Worm (Caenorhabditis elegans) whole organism, L2 larva: Measurements from ENCODE around the gene C47E12.2.
"Not testable (repeated sequence)": the region's sequence is repeated elsewhere in the genome, so short reads cannot be mapped to it uniquely, and the experiment has no call there.

ENCODE experiments used
- F13H6.1 ChIP-seq: sonication (generic microtip); optimal IDR thresholded peaks from 2 replicates; lab custom pipeline; 2016; ENCODE audit warnings: missing genetic modification characterization, missing compliant biosample characterization
- R02D3.7 ChIP-seq: fragments of 150-350 bp; optimal IDR thresholded peaks from 2 replicates; lab custom pipeline; 2014; ENCODE audit warnings: missing biosample characterization, missing genetic modification characterization
- ZK546.5 ChIP-seq: sonication (generic microtip); optimal IDR thresholded peaks from 2 replicates; lab custom pipeline; 2017; ENCODE audit warnings: missing biosample characterization, missing genetic modification characterization
- ama-1 ChIP-seq: fragments of 150-350 bp; optimal IDR thresholded peaks from 2 replicates; lab custom pipeline; 2018; ENCODE audit warnings: inconsistent platforms
- ceh-16 ChIP-seq: fragments of 150-350 bp; optimal IDR thresholded peaks from 2 replicates; lab custom pipeline; 2014; ENCODE audit warnings: missing biosample characterization, missing genetic modification characterization
- ceh-82 ChIP-seq: fragments of 150-350 bp; optimal IDR thresholded peaks from 2 replicates; lab custom pipeline; 2014; ENCODE audit warnings: missing biosample characterization, missing genetic modification characterization
- crh-2 ChIP-seq: sonication (generic microtip); optimal IDR thresholded peaks from 2 replicates; lab custom pipeline; 2017; ENCODE audit warnings: missing biosample characterization, missing genetic modification characterization
- egl-27 ChIP-seq: sonication (generic microtip); optimal IDR thresholded peaks from 3 replicates; lab custom pipeline; 2017; ENCODE audit warnings: missing biosample characterization, missing genetic modification reagents, missing genetic modification characterization
- gmeb-1 ChIP-seq: fragments of 150-350 bp; optimal IDR thresholded peaks from 2 replicates; lab custom pipeline; 2014; ENCODE audit warnings: missing biosample characterization, missing genetic modification characterization
- lin-11 ChIP-seq: fragments of 150-350 bp; sonication (generic microtip); optimal IDR thresholded peaks from 2 replicates; lab custom pipeline; 2014; ENCODE audit warnings: missing biosample characterization, missing genetic modification characterization, inconsistent platforms, mixed read lengths
- lin-13 ChIP-seq: fragments of 150-350 bp; optimal IDR thresholded peaks from 2 replicates; lab custom pipeline; 2014; ENCODE audit warnings: missing biosample characterization, missing genetic modification reagents, missing genetic modification characterization
- lin-39 ChIP-seq: fragments of 150-350 bp; optimal IDR thresholded peaks from 2 replicates; lab custom pipeline; 2014; ENCODE audit warnings: missing biosample characterization, missing genetic modification reagents, missing genetic modification characterization
- lsy-2 ChIP-seq, 2 experiments: fragments of 150-350 bp in 1 of 2; sonication (generic microtip) in 1 of 2; optimal IDR thresholded peaks; 2 replicates each; lab custom pipeline; 2014 to 2017; ENCODE audit warnings: missing biosample characterization in 2 of 2, missing genetic modification characterization in 2 of 2
- mab-5 ChIP-seq: fragments of 150-350 bp; optimal IDR thresholded peaks from 2 replicates; lab custom pipeline; 2014; ENCODE audit warnings: missing biosample characterization, missing genetic modification characterization
- nhr-11 ChIP-seq: fragments of 150-350 bp; optimal IDR thresholded peaks from 2 replicates; lab custom pipeline; 2014; ENCODE audit warnings: missing biosample characterization, missing genetic modification characterization
- nhr-12 ChIP-seq: fragments of 150-350 bp; optimal IDR thresholded peaks from 2 replicates; lab custom pipeline; 2014; ENCODE audit warnings: missing biosample characterization, missing genetic modification characterization
- nhr-21 ChIP-seq: fragments of 150-350 bp; optimal IDR thresholded peaks from 2 replicates; lab custom pipeline; 2014; ENCODE audit warnings: missing biosample characterization, missing genetic modification characterization
- nhr-23 ChIP-seq: fragments of 150-350 bp; optimal IDR thresholded peaks from 2 replicates; lab custom pipeline; 2014; ENCODE audit warnings: missing biosample characterization, missing genetic modification reagents, missing genetic modification characterization
- nhr-25 ChIP-seq: fragments of 150-350 bp; sonication (generic microtip); optimal IDR thresholded peaks from 3 replicates; lab custom pipeline; 2014; ENCODE audit warnings: missing biosample characterization, missing genetic modification characterization
- nhr-6 ChIP-seq: fragments of 150-350 bp; optimal IDR thresholded peaks from 2 replicates; lab custom pipeline; 2014; ENCODE audit warnings: missing biosample characterization, missing genetic modification characterization
- nhr-77 ChIP-seq: fragments of 150-350 bp; optimal IDR thresholded peaks from 2 replicates; lab custom pipeline; 2014; ENCODE audit warnings: missing biosample characterization, missing genetic modification characterization
- peb-1 ChIP-seq: fragments of 150-350 bp; optimal IDR thresholded peaks from 2 replicates; lab custom pipeline; 2014; ENCODE audit warnings: missing biosample characterization, missing genetic modification characterization
- sem-4 ChIP-seq: fragments of 150-350 bp; optimal IDR thresholded peaks from 2 replicates; lab custom pipeline; 2014; ENCODE audit warnings: missing biosample characterization, missing genetic modification reagents, missing genetic modification characterization
- skn-1 ChIP-seq: sonication (generic microtip); optimal IDR thresholded peaks from 2 replicates; lab custom pipeline; 2017; ENCODE audit warnings: missing biosample characterization, missing genetic modification characterization
- sma-3 ChIP-seq: sonication (generic microtip); optimal IDR thresholded peaks from 2 replicates; lab custom pipeline; 2016; ENCODE audit warnings: missing genetic modification reagents, missing genetic modification characterization, missing compliant biosample characterization
- sma-9 ChIP-seq, 2 experiments: fragments of 150-350 bp in 1 of 2; sonication (generic microtip) in 1 of 2; optimal IDR thresholded peaks; 2 replicates each; lab custom pipeline; 2014 to 2016; ENCODE audit warnings: missing genetic modification characterization in 2 of 2, mild to moderate bottlenecking in 1 of 2, missing biosample characterization in 1 of 2, missing compliant biosample characterization in 1 of 2, missing genetic modification reagents in 1 of 2, moderate library complexity in 1 of 2
- snpc-4 ChIP-seq: fragments of 150-350 bp; optimal IDR thresholded peaks from 2 replicates; lab custom pipeline; 2014; ENCODE audit warnings: missing biosample characterization, missing genetic modification characterization
- unc-39 ChIP-seq: fragments of 150-350 bp; optimal IDR thresholded peaks from 2 replicates; lab custom pipeline; 2014; ENCODE audit warnings: missing biosample characterization, missing genetic modification characterization
- unc-62 ChIP-seq: fragments of 150-350 bp; optimal IDR thresholded peaks from 2 replicates; lab custom pipeline; 2014; ENCODE audit warnings: missing biosample characterization, missing genetic modification reagents, missing genetic modification characterization
- ztf-1 ChIP-seq: fragments of 200-800 bp; sonication (Bioruptor generic); conservative IDR thresholded peaks from 2 replicates; pipeline ENCODE4 v1.3.6; 2022; ENCODE audit warnings: missing genetic modification characterization, missing compliant biosample characterization
- ztf-4 ChIP-seq: fragments of 150-350 bp; optimal IDR thresholded peaks from 2 replicates; lab custom pipeline; 2014; ENCODE audit warnings: missing biosample characterization, missing genetic modification characterization

Gene C47E12.2

ce11 chrIV:10036966-10037365 is 33.7 kb upstream of the C47E12.2 start, which contains the start of gene F44D12.10:
F44D12.10 (minus strand) TSS chrIV:10037066.
- TF ChIP-seq lin-11 (tag; lab: Kevin White, UChicago) (no peak), nhr-77 (no peak), nhr-23 (no peak), peb-1 (tag; lab: Kevin White, UChicago) (no peak), unc-39 (tag; lab: Kevin White, UChicago) (no peak), egl-27 (no peak), sma-3 (GFP tag; lab: Kevin White, UChicago) (no peak), skn-1 (tag; lab: Kevin White, UChicago) (no peak), snpc-4 (tag; lab: Kevin White, UChicago) (no peak)
- TF ChIP-seq, all 48 proteins: peak for 0

- no peak for TF ChIP-seq peb-1 (tag; lab: Kevin White, UChicago)
- no peak for TF ChIP-seq lin-11 (tag; lab: Kevin White, UChicago)
- TF ChIP-seq F13H6.1 (tag; lab: Kevin White, UChicago), result no peak
- no peak for TF ChIP-seq snpc-4 (tag; lab: Kevin White, UChicago)
- TF ChIP-seq nhr-77, result no peak
- TF ChIP-seq ceh-16 (tag; lab: Kevin White, UChicago), result no peak
- no peak for TF ChIP-seq gmeb-1
- no peak for TF ChIP-seq ceh-82
- TF ChIP-seq lsy-2 (tag; optimal IDR thresholded peaks at IDR 0.05; lab: Kevin White, UChicago), result no peak
- TF ChIP-seq crh-2 (tag; lab: Kevin White, UChicago), result no peak
Measured at ce11 chrIV:10033053-10033452, 29.8 kb upstream of the C47E12.2 start, which contains the start of gene F44D12.6. F44D12.6 (plus strand) TSS chrIV:10033353.

DNA sequence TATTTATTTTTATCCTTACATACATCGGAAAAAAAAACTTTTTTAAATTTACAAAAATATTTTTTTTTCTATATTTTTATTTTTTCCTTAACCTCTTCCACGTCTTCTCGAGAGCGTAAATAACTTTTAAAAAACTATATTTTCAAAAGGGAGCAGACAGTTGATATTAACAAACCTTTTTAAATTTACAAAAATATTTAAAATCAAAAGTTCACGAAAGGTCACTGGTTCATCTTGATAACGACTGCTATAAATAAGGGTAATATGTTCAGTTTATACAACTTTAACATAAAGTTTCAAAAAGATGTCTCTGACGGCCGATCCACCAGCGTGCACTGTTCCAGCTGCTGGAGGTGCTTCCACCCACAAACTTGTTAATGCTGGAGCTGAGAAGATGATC is 25.5 kb upstream of the C47E12.2 start, which contains the start of the genes F44D12.16 and msd-2:
Gene F44D12.16, plus strand, starts transcription at position 301 of the 400 bp plus-strand sequence.
Gene msd-2, plus strand, starts transcription at position 305 of the 400 bp plus-strand sequence.
- not testable (repeated sequence) for TF ChIP-seq R02D3.7 (tag; lab: Kevin White, UChicago); unc-62 (GFP tag; lab: Kevin White, UChicago); nhr-11 (tag; lab: Kevin White, UChicago)
- TF ChIP-seq, all 48 proteins: peak for 0; not testable (repeated sequence) for 48

- TF ChIP-seq lsy-2 (tag; optimal IDR thresholded peaks at IDR 0.05; lab: Kevin White, UChicago) (no peak), gmeb-1 (no peak), nhr-12 (tag; lab: Kevin White, UChicago) (no peak), nhr-21 (tag; lab: Kevin White, UChicago) (no peak), snpc-4 (tag; lab: Kevin White, UChicago) (no peak), F13H6.1 (tag; lab: Kevin White, UChicago) (no peak), nhr-25 (tag; lab: Kevin White, UChicago) (no peak), egl-27 (no peak)
Measured at ce11 chrIV:10027566-10027965, 24.3 kb upstream of the C47E12.2 start, which contains the start of gene gipc-2. gipc-2 (minus strand) TSS chrIV:10027666.

ce11 chrIV:10026129-10026528 is 22.8 kb upstream of the C47E12.2 start:
- no peak for TF ChIP-seq nhr-6
- TF ChIP-seq nhr-25 (tag; lab: Kevin White, UChicago), result no peak
- no peak for TF ChIP-seq egl-27
- TF ChIP-seq ZK546.5 (tag; lab: Kevin White, UChicago), result no peak
- TF ChIP-seq ceh-82, result no peak
- TF ChIP-seq sem-4, result no peak
- TF ChIP-seq sma-9 (GFP tag; optimal IDR thresholded peaks at IDR 0.05; lab: Kevin White, UChicago), result no peak
- no peak for TF ChIP-seq sma-9 (tag; optimal IDR thresholded peaks at IDR 0.05; lab: Kevin White, UChicago)
- TF ChIP-seq crh-2 (tag; lab: Kevin White, UChicago), result no peak
- TF ChIP-seq, all 48 proteins: peak for 0

DNA sequence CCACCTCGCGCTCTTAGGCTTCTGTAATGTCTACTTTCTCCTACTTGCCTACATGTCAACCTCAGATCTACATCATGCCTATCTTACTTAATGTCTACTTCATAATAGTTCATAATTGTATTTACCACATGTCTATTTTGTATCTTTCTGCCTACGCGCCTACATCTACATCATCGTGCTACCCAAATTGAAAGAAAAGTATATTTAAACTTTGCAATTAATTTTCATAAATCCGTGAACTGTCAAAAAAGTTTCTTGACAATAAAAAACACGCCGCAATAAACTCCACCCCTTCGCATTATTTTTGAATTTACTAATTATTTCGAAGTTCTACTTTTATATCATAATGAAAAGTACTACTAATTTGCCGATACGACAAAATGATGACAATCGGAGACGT is 19.7 kb upstream of the C47E12.2 start, which contains the start of gene F44D12.8:
Gene F44D12.8, plus strand, starts transcription at position 301 of the 400 bp plus-strand sequence.
- TF ChIP-seq ZK546.5 (tag; lab: Kevin White, UChicago) (no peak), ztf-4 (tag; lab: Kevin White, UChicago) (no peak), sma-3 (GFP tag; lab: Kevin White, UChicago) (no peak), crh-2 (tag; lab: Kevin White, UChicago) (no peak), unc-39 (tag; lab: Kevin White, UChicago) (no peak), nhr-23 (no peak), ztf-1 (no peak), lin-39 (tag; lab: Kevin White, UChicago) (no peak), nhr-11 (tag; lab: Kevin White, UChicago) (no peak), nhr-25 (tag; lab: Kevin White, UChicago) (no peak), lin-13 (GFP tag; lab: Kevin White, UChicago) (no peak), ama-1 (lab: Kevin White, UChicago) (no peak), sem-4 (no peak), mab-5 (no peak), ceh-16 (tag; lab: Kevin White, UChicago) (no peak)
